Fruit fly (Drosophila melanogaster) S2 (cell line): ENCODE data around the gene CG32700.

Experiments used
- CG8478 ChIP-seq: fragments of >200 bp; optimal IDR thresholded peaks from 2 replicates; lab custom pipeline; 2018
- CTCF ChIP-seq, 2 experiments: fragments of >200 bp; optimal IDR thresholded peaks; 2 replicates each; lab custom pipeline; 2018

DNA sequence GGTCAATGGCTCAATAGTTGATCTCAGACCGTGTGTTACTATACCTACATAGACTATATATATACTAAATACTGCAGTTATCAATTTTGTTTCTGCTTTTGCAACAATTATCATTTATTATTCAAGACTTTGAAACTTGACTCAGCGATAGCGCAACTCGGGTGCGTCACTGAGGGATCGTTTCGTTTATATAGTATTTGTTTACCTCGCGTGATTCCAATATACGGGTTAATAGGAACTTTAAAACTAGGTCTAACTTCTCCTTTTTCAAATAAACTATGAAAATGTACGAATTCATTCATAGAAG lies 26.7 kb upstream of the CG32700 start:
- TF ChIP-seq CTCF (optimal IDR thresholded peaks at IDR 0.05; lab: Kevin White, UChicago) = no peak
- TF ChIP-seq CG8478 = no peak
